Worm (Caenorhabditis elegans): ENCODE results near the gene srd-5.

Gene srd-5

ce11 chrIV:5674435-5674834 is at the start of gene srd-5:
Gene srd-5 (minus strand): TSS chrIV:5674535.
- TF ChIP-seq daf-8 (GFP tag; IDR thresholded peaks at IDR 0.05) = no peak
- no peak for TF ChIP-seq hlh-30 (tag; optimal IDR thresholded peaks at IDR 0.05; ENCODE audit: insufficient read depth)
- no peak for TF ChIP-seq gei-8 (GFP tag; optimal IDR thresholded peaks at IDR 0.05)
- TF ChIP-seq lim-7 (GFP tag; IDR thresholded peaks at IDR 0.05) = no peak
- no peak for TF ChIP-seq ZK337.2 (GFP tag; IDR thresholded peaks at IDR 0.05)
- TF ChIP-seq nhr-6 (tag; optimal IDR thresholded peaks at IDR 0.05) = no peak
- no peak for TF ChIP-seq lin-39 (tag; optimal IDR thresholded peaks at IDR 0.05)
- no peak for TF ChIP-seq zfp-3 (GFP tag; conservative IDR thresholded peaks at IDR 0.05)
- no peak for TF ChIP-seq dmd-8 (GFP tag; IDR thresholded peaks at IDR 0.05)
- no peak for TF ChIP-seq rbr-2 (tag; optimal IDR thresholded peaks at IDR 0.05)
- TF ChIP-seq F44E2.7 (GFP tag; IDR thresholded peaks at IDR 0.05) = no peak
- no peak for TF ChIP-seq nhr-111 (GFP tag; optimal IDR thresholded peaks at IDR 0.05)
- TF ChIP-seq T20F7.1 (GFP tag; optimal IDR thresholded peaks at IDR 0.05) = no peak
- TF ChIP-seq ces-1 (GFP tag; optimal IDR thresholded peaks at IDR 0.05) = no peak
- TF ChIP-seq php-3 (GFP tag; IDR thresholded peaks at IDR 0.05) = no peak
- TF ChIP-seq nhr-42 (GFP tag; IDR thresholded peaks at IDR 0.05) = no peak
- TF ChIP-seq Y48G9A.11 (GFP tag; IDR thresholded peaks at IDR 0.05) = no peak
- no peak for TF ChIP-seq daf-16 (GFP tag; optimal IDR thresholded peaks at IDR 0.05)
- no peak for TF ChIP-seq daf-16 (tag; optimal IDR thresholded peaks at IDR 0.05)
- TF ChIP-seq mxl-2 (GFP tag; conservative IDR thresholded peaks at IDR 0.05) = no peak
- TF ChIP-seq hif-1 (tag; optimal IDR thresholded peaks at IDR 0.05) = no peak

DNA sequence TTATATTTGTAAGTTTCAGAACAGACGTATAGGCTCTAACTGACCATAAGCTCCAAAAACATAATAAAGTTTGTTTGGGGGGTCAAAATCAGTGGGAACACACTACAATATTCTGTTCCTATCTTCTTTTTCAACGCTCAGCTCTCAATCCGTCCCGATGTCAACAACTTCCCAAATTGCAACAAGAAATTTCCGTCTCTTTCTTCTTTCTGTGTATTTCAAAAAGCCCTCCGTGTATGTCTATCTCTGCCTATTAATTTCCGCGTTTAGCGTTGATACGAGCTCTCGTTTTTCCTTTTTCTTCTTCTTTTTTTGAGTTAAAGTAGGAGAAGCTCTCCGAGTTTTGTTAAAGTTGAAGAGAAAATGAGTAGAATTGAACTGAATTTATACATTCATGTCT is 49.3 kb upstream of the srd-5 start:
- TF ChIP-seq fkh-10 (GFP tag; optimal IDR thresholded peaks at IDR 0.05) (peak; percentile 65), nhr-10 (tag; optimal IDR thresholded peaks at IDR 0.05) (no peak)

DNA sequence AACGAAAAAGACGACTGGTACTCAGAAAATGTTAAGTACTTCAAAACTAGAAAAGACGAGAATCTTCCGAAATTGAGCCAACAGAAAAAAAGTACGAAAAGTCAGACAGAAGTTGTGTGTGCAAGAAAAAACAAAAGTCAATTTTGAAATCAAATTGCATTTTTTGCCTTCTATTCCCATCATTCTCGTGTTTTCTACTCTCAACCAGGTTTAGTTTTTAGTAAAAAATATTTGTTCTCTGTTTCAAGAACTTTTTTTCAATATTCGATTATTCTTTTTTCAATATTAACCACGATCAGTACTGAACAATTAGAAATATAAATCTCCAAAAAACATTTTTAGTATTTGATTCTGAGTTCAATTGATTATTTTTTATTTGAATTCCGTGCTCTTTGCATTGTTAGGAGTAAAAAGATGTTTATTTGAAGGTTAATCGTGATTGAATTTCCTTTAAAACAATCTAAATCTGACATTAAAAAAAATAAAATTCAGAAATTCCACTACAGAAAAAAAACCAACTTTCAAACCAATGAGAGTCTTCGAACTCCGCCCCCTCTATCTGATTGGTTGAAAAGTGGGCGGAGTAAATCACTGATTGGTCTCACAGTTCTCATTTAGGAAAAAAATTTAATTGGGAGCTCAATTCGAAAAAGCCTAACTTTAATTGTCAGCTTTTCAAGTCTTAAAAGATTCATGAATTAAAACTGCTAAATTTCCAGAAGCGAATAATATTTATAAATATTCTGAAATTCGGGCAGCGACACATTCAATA is 41.2 kb upstream of the srd-5 start:
- TF ChIP-seq fkh-10 (GFP tag; optimal IDR thresholded peaks at IDR 0.05) = peak; percentile 33
- no peak for TF ChIP-seq lin-38 (GFP tag; IDR thresholded peaks at IDR 0.05)
- TF ChIP-seq aha-1 (tag) = peak; percentile 55
- no peak for TF ChIP-seq nhr-111 (GFP tag; optimal IDR thresholded peaks at IDR 0.05)
- peak in 1 of 2 experiments; percentile 58 for TF ChIP-seq unc-62 (GFP tag; optimal IDR thresholded peaks at IDR 0.05 in 1 of 2)
- TF ChIP-seq unc-62 (tag; optimal IDR thresholded peaks at IDR 0.05) = no peak
- no peak for TF ChIP-seq lin-1 (GFP tag; IDR thresholded peaks at IDR 0.05)
- TF ChIP-seq pqm-1 (tag; optimal IDR thresholded peaks at IDR 0.05) = no peak

DNA sequence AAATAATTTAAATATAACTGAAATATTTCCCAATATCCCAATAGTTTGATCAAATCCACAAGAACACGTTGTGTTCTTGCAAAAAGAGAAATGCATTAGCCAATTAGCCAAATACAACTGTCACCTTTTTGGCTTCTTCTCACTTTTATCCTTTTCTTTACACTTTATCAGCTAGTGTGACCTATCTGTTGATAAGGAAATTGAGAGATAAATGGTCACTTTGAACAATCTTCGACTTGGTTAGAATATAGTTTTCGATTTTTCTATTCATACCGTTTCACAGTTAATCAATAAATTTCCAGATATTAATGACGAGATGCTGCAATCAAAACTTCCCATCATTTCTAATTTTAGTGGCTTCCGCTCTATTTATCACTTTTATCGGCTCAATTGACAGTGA is 34.5 kb upstream of the srd-5 start, which contains the start of gene C55C3.1:
C55C3.1 (plus strand) TSS at position 301 of the 400 bp plus-strand sequence.
- TF ChIP-seq F26F4.8 (GFP tag; conservative IDR thresholded peaks at IDR 0.05) (no peak), nhr-41 (GFP tag; IDR thresholded peaks at IDR 0.05) (no peak), dmd-8 (GFP tag; IDR thresholded peaks at IDR 0.05) (no peak), lim-7 (GFP tag; IDR thresholded peaks at IDR 0.05) (no peak), F10B5.3 (tag; optimal IDR thresholded peaks at IDR 0.05) (no peak), mep-1 (tag; optimal IDR thresholded peaks at IDR 0.05) (no peak)

DNA sequence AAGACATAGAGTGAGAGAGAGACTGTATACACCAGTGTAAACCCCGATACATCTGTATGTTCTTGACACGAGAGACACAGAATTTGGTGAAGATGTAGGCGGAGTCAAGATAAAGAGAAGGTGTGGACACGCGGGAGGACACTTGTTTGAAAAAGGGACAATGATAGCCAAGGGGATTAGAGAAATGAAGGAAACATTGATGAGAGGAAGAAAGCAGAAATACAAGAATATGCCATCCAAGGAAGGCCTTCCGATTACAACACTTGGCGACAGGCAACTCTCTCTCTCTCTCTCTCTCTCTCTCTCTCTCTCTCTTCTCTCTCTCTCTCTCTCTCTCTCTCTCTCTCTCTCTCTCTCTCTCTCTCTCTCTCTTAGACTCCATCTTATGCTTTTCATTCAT is 32.3 kb upstream of the srd-5 start:
- TF ChIP-seq mdl-1 (tag; optimal IDR thresholded peaks at IDR 0.05) (peak; percentile 3 to 8), spr-1 (tag; optimal IDR thresholded peaks at IDR 0.05) (no peak), daf-8 (GFP tag; IDR thresholded peaks at IDR 0.05) (no peak), mxl-3 (GFP tag; optimal IDR thresholded peaks at IDR 0.05) (peak; percentile 82), mep-1 (tag; optimal IDR thresholded peaks at IDR 0.05) (no peak), lin-29 (GFP tag; IDR thresholded peaks at IDR 0.05) (peak; percentile 41; the same call in 1 of the 2 replicates), Y5F2A.4 (GFP tag; optimal IDR thresholded peaks at IDR 0.05) (no peak), unc-62 (GFP tag; optimal IDR thresholded peaks at IDR 0.05 in 1 of 2) (peak in 1 of 2 experiments; percentile 46), unc-62 (tag; optimal IDR thresholded peaks at IDR 0.05) (no peak), hlh-11 (tag; optimal IDR thresholded peaks at IDR 0.05) (no peak), nhr-25 (tag; optimal IDR thresholded peaks at IDR 0.05; ENCODE audit: borderline replicate concordance, insufficient read depth) (peak; percentile 64), ama-1 (optimal IDR thresholded peaks at IDR 0.05) (no peak)
